Fruit fly (Drosophila melanogaster) whole organism, prepupa: ENCODE results near the gene CG32148.

Experiments used
- CG11294 ChIP-seq: fragments of 200-800 bp; sonication (Bioruptor generic); IDR thresholded peaks from 2 replicates; pipeline ENCODE4 v1.3.6; 2022; ENCODE audit warnings: missing biosample characterization, missing genetic modification characterization
- CG11762 ChIP-seq: fragments of 200-800 bp; sonication (Bioruptor generic); optimal IDR thresholded peaks from 3 replicates; lab custom pipeline; 2016; ENCODE audit warnings: missing biosample characterization, missing genetic modification characterization; ENCODE audit not compliant: insufficient read depth
- CG11902 ChIP-seq: fragments of 200-800 bp; sonication (Bioruptor generic); optimal IDR thresholded peaks from 3 replicates; lab custom pipeline; 2016; ENCODE audit warnings: missing biosample characterization, missing genetic modification characterization
- CG1621 ChIP-seq: fragments of 200-800 bp; sonication (Bioruptor generic); optimal IDR thresholded peaks from 3 replicates; lab custom pipeline; 2018; ENCODE audit warnings: missing biosample characterization, mild to moderate bottlenecking, missing genetic modification characterization
- CG31627 ChIP-seq: fragments of 200-800 bp; sonication (Bioruptor generic); optimal IDR thresholded peaks from 3 replicates; lab custom pipeline; 2016; ENCODE audit warnings: missing biosample characterization, missing genetic modification characterization
- CG3919 ChIP-seq: fragments of 200-800 bp; sonication (Bioruptor generic); optimal IDR thresholded peaks from 3 replicates; lab custom pipeline; 2016; ENCODE audit warnings: missing biosample characterization, missing genetic modification characterization
- CG4318 ChIP-seq: fragments of 200-800 bp; sonication (Bioruptor generic); optimal IDR thresholded peaks from 3 replicates; lab custom pipeline; 2017; ENCODE audit warnings: missing biosample characterization, mild to moderate bottlenecking, missing genetic modification characterization
- CG6792 ChIP-seq: fragments of 200-800 bp; sonication (Bioruptor generic); optimal IDR thresholded peaks from 3 replicates; lab custom pipeline; 2016; ENCODE audit warnings: missing biosample characterization, missing genetic modification characterization
- CG8319 ChIP-seq: fragments of 200-800 bp; sonication (Bioruptor generic); optimal IDR thresholded peaks from 3 replicates; lab custom pipeline; 2016; ENCODE audit warnings: missing biosample characterization, missing genetic modification characterization
- Eip75B ChIP-seq: fragments of 200-800 bp; sonication (Bioruptor generic); optimal IDR thresholded peaks from 3 replicates; lab custom pipeline; 2016; ENCODE audit warnings: missing biosample characterization, missing genetic modification characterization
- Eip78C ChIP-seq: fragments of 200-800 bp; sonication (Bioruptor generic); peaks from one replicate; lab custom pipeline; 2016; ENCODE audit warnings: missing biosample characterization, missing genetic modification characterization
- Ets21C ChIP-seq: fragments of 200-800 bp; sonication (Bioruptor generic); optimal IDR thresholded peaks from 3 replicates; lab custom pipeline; 2016; ENCODE audit warnings: missing biosample characterization, missing genetic modification characterization
- Ets96B ChIP-seq: fragments of 200-800 bp; optimal IDR thresholded peaks from 2 replicates; lab custom pipeline; 2019; ENCODE audit warnings: missing biosample characterization, mild to moderate bottlenecking, missing genetic modification characterization, moderate library complexity
- Hr38 ChIP-seq: sonication (Bioruptor generic); optimal IDR thresholded peaks from 2 replicates; lab custom pipeline; 2016; ENCODE audit warnings: missing biosample characterization, missing genetic modification characterization
- Hr39 ChIP-seq: fragments of 200-800 bp; sonication (Bioruptor generic); optimal IDR thresholded peaks from 2 replicates; lab custom pipeline; 2016; ENCODE audit warnings: missing biosample characterization, missing genetic modification characterization
- Lpt ChIP-seq: fragments of 200-800 bp; sonication (Bioruptor generic); optimal IDR thresholded peaks from 3 replicates; lab custom pipeline; 2016; ENCODE audit warnings: missing biosample characterization, missing genetic modification characterization
- Sox102F ChIP-seq: fragments of 200-800 bp; sonication (Bioruptor generic); optimal IDR thresholded peaks from 2 replicates; lab custom pipeline; 2016; ENCODE audit warnings: missing biosample characterization, mild to moderate bottlenecking, missing genetic modification characterization
- Sox14 ChIP-seq: fragments of 200-800 bp; sonication (Bioruptor generic); optimal IDR thresholded peaks from 3 replicates; lab custom pipeline; 2016; ENCODE audit warnings: missing biosample characterization, missing genetic modification characterization
- Sox15 ChIP-seq: fragments of 200-800 bp; sonication (Bioruptor generic); optimal IDR thresholded peaks from 3 replicates; lab custom pipeline; 2016; ENCODE audit warnings: missing biosample characterization, missing genetic modification characterization
- achi ChIP-seq: fragments of 200-800 bp; sonication (Bioruptor generic); optimal IDR thresholded peaks from 3 replicates; lab custom pipeline; 2016; ENCODE audit warnings: missing biosample characterization, missing genetic modification characterization
- acj6 ChIP-seq: fragments of 200-800 bp; sonication (Bioruptor generic); optimal IDR thresholded peaks from 3 replicates; lab custom pipeline; 2016; ENCODE audit warnings: missing biosample characterization, missing genetic modification characterization
- dac ChIP-seq: fragments of 200-800 bp; sonication (Bioruptor generic); optimal IDR thresholded peaks from 2 replicates; lab custom pipeline; 2017; ENCODE audit warnings: missing biosample characterization, mild to moderate bottlenecking, missing genetic modification characterization
- dsx ChIP-seq: fragments of 200-800 bp; optimal IDR thresholded peaks from 3 replicates; lab custom pipeline; 2019; ENCODE audit warnings: missing biosample characterization, mild to moderate bottlenecking, missing genetic modification characterization, moderate library complexity; ENCODE audit not compliant: poor library complexity, severe bottlenecking
- fd59A ChIP-seq: fragments of 200-800 bp; sonication (Bioruptor generic); optimal IDR thresholded peaks from 2 replicates; lab custom pipeline; 2017; ENCODE audit warnings: missing biosample characterization, mild to moderate bottlenecking, missing genetic modification characterization, missing genetic modification reagents
- fkh ChIP-seq: fragments of 200-800 bp; sonication (Bioruptor generic); optimal IDR thresholded peaks from 3 replicates; lab custom pipeline; 2017; ENCODE audit warnings: missing biosample characterization, mild to moderate bottlenecking, missing genetic modification characterization, moderate library complexity
- lz ChIP-seq: fragments of 200-800 bp; sonication (Bioruptor generic); optimal IDR thresholded peaks from 3 replicates; lab custom pipeline; 2016; ENCODE audit warnings: missing biosample characterization, missing genetic modification characterization
- net ChIP-seq: fragments of 200-800 bp; sonication (Bioruptor generic); optimal IDR thresholded peaks from 3 replicates; lab custom pipeline; 2016; ENCODE audit warnings: missing biosample characterization, missing genetic modification characterization
- salr ChIP-seq, 2 experiments: fragments of 200-800 bp; sonication (Bioruptor generic); optimal IDR thresholded peaks; 3 replicates each; lab custom pipeline; 2016 to 2018; ENCODE audit warnings: missing biosample characterization in 2 of 2, missing genetic modification characterization in 2 of 2, mild to moderate bottlenecking in 1 of 2
- spab ChIP-seq: fragments of 200-800 bp; sonication (Bioruptor generic); optimal IDR thresholded peaks from 2 replicates; lab custom pipeline; 2017; ENCODE audit warnings: missing biosample characterization, mild to moderate bottlenecking, missing genetic modification characterization, missing genetic modification reagents
- svp ChIP-seq: fragments of 200-800 bp; sonication (Bioruptor generic); peaks from one replicate; lab custom pipeline; 2016; ENCODE audit warnings: missing biosample characterization, missing genetic modification characterization
- topi ChIP-seq: fragments of 200-800 bp; sonication (Bioruptor generic); optimal IDR thresholded peaks from 3 replicates; lab custom pipeline; 2016; ENCODE audit warnings: missing biosample characterization, missing genetic modification characterization
- vri ChIP-seq: fragments of 200-800 bp; sonication (Bioruptor generic); optimal IDR thresholded peaks from 3 replicates; lab custom pipeline; 2016; ENCODE audit warnings: missing biosample characterization, mild to moderate bottlenecking, missing genetic modification characterization

The CG32148 gene

DNA sequence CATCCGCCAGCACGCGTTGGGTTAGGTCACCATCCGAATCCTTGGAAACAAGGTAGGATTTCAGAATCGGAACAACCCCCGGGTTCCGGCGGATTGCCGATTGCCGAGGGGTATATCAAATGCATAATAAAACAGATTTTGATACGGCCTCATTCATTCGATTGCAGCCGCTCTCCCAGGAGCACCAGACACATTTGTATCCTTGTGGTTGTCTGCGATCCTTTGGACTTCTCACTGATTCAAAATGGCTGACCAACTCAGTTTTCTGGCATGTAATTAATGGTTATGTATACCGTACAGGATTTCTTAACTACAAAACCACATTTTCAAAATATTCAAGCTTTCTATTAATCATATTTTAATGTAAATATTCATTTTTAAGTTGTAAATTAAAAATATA is 24.3 kb downstream of the CG32148 start:
- TF ChIP-seq lz (GFP tag; lab: Kevin White, UChicago): no peak
- TF ChIP-seq Eip78C (GFP tag; lab: Kevin White, UChicago): no peak
- TF ChIP-seq salr (GFP tag; optimal IDR thresholded peaks at IDR 0.05; lab: Kevin White, UChicago): no peak
- no peak for TF ChIP-seq Eip75B (GFP tag; lab: Kevin White, UChicago)
- no peak for TF ChIP-seq Ets21C (GFP tag; lab: Kevin White, UChicago)
- TF ChIP-seq CG11762 (GFP tag; lab: Kevin White, UChicago): no peak
- no peak for TF ChIP-seq Sox14
- no peak for TF ChIP-seq CG31627
- no peak for TF ChIP-seq vri (GFP tag; lab: Kevin White, UChicago)
- TF ChIP-seq acj6: no peak
- no peak for TF ChIP-seq Lpt (GFP tag; lab: Kevin White, UChicago)
- no peak for TF ChIP-seq CG11294 (GFP tag; lab: Robert Waterston, UW)
- TF ChIP-seq topi (GFP tag; lab: Kevin White, UChicago): no peak
- TF ChIP-seq Ets96B (tag; lab: Kevin White, UChicago): no peak
- TF ChIP-seq Sox102F (GFP tag; lab: Kevin White, UChicago): no peak
- no peak for TF ChIP-seq fd59A (GFP tag; lab: Kevin White, UChicago)
- no peak for TF ChIP-seq CG4318 (GFP tag; lab: Kevin White, UChicago)
- TF ChIP-seq achi (GFP tag; lab: Kevin White, UChicago): no peak
- TF ChIP-seq CG1621 (tag; lab: Kevin White, UChicago): no peak

DNA sequence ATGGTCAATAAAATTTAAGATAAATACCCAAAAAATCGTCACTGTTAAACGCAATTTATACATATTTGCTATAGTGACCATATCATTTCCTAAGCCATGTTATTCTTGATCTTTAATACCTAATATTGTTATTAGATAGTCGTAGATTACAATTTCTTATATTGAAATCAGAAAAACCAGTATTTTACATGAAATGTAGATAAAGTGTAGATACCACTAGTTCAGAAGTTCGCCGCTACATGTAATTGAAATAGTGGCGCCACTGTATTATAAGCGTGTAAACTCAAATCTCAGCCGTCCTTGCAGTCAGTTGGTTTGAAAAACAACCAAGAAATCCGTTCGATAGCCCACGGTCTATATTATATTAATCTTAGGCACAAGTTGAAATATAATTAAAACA is 24.8 kb downstream of the CG32148 start:
- peak; percentile 5 for TF ChIP-seq Hr39 (GFP tag; lab: Kevin White, UChicago)
- no peak for TF ChIP-seq net

DNA sequence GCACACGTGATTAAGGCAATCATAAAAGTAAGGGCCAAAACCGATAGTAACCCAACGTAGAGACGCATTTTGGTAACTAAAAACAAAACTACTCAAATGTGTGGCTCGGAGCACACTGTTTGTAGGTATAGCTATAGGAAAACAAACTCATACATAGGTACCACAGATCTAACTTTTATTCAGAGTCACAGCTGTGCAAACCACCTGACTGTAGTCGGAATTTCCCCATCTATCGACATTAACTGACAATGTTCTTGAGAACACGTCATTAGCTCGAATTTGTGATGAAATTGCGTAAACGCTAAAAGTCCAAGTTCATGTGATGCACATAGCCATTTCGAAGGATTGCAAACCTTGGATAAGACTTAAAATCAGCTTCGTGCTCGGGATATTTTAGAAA is 26.1 kb downstream of the CG32148 start, which contains the start of gene CG43678:
Gene CG43678 (minus strand): TSS at position 101 of the 400 bp plus-strand sequence.
- TF ChIP-seq fkh (GFP tag; lab: Kevin White, UChicago) (peak; percentile 33), Hr39 (GFP tag; lab: Kevin White, UChicago) (no peak)
- TF ChIP-seq, all 60 proteins: peak for 1

DNA sequence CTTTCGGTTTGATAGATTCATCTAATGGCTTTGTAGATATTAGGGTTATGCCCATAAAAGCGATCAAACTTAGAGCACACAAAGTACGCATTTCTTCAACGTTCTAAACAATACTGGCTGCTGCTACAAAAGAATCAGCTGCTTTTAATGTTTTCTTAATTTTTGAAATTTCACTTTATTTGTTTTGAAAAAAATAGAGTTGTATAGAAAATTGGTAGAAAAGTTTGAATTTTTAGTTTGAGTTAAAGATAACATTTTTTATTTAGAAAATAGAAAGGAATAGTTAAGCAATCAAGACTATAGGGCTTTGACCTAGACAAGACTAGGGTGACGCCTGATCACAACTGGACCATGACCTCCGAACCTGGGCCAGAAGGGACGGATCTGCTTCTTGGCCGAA is 26.8 kb downstream of the CG32148 start, which contains the start of gene CG18581:
Gene CG18581 (minus strand): TSS at position 101 of the 400 bp plus-strand sequence.
- no peak for TF ChIP-seq CG31627
- no peak for TF ChIP-seq Sox102F (GFP tag; lab: Kevin White, UChicago)
- no peak for TF ChIP-seq CG11762 (GFP tag; lab: Kevin White, UChicago)
- no peak for TF ChIP-seq Sox15
- TF ChIP-seq, all 60 proteins: peak for 0

DNA sequence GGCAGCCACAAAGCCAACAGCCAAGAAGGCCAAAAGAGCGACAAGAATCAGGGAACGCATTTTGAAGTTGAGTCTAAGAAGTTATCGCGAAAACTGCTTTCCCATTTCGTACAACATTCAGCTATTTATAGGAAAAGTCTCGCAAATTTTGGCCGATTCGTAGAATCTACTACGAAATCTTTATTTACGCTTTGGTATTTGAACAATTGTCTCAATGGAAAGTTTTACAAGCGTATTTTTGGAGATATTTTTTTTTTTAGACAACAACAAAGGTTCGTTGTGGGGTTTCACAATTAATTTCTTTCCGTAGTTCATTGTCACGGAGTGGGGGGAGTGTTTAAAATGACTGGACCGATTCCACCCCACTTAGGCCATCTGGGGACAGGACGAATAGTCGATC is 27.4 kb downstream of the CG32148 start, which contains the start of gene CG12310:
Gene CG12310 (minus strand): TSS at position 101 of the 400 bp plus-strand sequence.
- no peak for TF ChIP-seq Hr38 (GFP tag; lab: Kevin White, UChicago)
- no peak for TF ChIP-seq dsx (GFP tag; lab: Kevin White, UChicago)

DNA sequence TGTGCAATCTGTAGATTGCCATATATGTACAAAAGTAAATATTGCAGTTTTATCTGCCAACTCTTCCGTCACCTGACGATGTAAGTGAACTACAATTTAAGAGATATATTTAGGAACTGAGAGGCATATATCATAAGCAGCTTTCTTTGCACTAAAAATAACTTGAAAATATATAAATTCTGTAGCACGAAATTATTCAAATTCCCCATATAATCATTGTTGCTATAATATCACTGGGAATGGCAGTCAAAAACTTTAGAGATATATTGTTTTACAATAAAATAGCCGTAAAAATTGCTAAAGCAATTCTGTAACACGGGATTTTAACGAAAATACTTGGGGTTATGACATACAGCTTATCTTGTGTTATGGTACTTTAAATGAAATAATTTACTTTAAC is 28.0 kb downstream of the CG32148 start, which contains the start of gene CG43679:
Gene CG43679 (minus strand): TSS at position 101 of the 400 bp plus-strand sequence.
- TF ChIP-seq Eip75B (GFP tag; lab: Kevin White, UChicago): no peak
- no peak for TF ChIP-seq CG1621 (tag; lab: Kevin White, UChicago)
- no peak for TF ChIP-seq CG11294 (GFP tag; lab: Robert Waterston, UW)
- no peak for TF ChIP-seq Lpt (GFP tag; lab: Kevin White, UChicago)
- TF ChIP-seq Ets21C (GFP tag; lab: Kevin White, UChicago): no peak
- no peak for TF ChIP-seq CG8319 (GFP tag; lab: Kevin White, UChicago)
- no peak for TF ChIP-seq spab (GFP tag; lab: Kevin White, UChicago)
- no peak for TF ChIP-seq Hr38 (GFP tag; lab: Kevin White, UChicago)
- no peak for TF ChIP-seq CG11902 (GFP tag; lab: Kevin White, UChicago)
- TF ChIP-seq dac (GFP tag; lab: Kevin White, UChicago): no peak
- no peak for TF ChIP-seq CG3919 (GFP tag; lab: Kevin White, UChicago)
- no peak for TF ChIP-seq svp (GFP tag; lab: Kevin White, UChicago)
- no peak for TF ChIP-seq CG6792 (GFP tag; lab: Kevin White, UChicago)
